Worm (Caenorhabditis elegans) whole organism, midembryonic: ENCODE results near the gene F07C4.11.

ENCODE experiments used
- T22C8.4 ChIP-seq: fragments of 200-800 bp; sonication (Bioruptor generic); IDR thresholded peaks from 2 replicates; pipeline ENCODE4 v1.3.6; 2022; ENCODE audit warnings: missing genetic modification characterization, missing compliant biosample characterization
- flt-1 ChIP-seq: fragments of 200-800 bp; sonication (Bioruptor generic); IDR thresholded peaks from 2 replicates; pipeline ENCODE4 v1.3.6; 2022; ENCODE audit warnings: missing genetic modification characterization, missing compliant biosample characterization
- klf-2 ChIP-seq: fragments of 200-800 bp; sonication (Bioruptor generic); conservative IDR thresholded peaks from 2 replicates; pipeline ENCODE4 v1.3.6; 2022; ENCODE audit warnings: missing genetic modification reagents, missing genetic modification characterization, missing compliant biosample characterization
- med-1 ChIP-seq: sonication (generic microtip); optimal IDR thresholded peaks from 2 replicates; lab custom pipeline; 2017; ENCODE audit warnings: missing genetic modification characterization, mild to moderate bottlenecking, missing compliant biosample characterization, antibody characterized with exemption, missing genetic modification reagents; ENCODE audit not compliant: insufficient read depth
- ref-1 ChIP-seq: fragments of 200-800 bp; sonication (Bioruptor generic); conservative IDR thresholded peaks from 2 replicates; pipeline ENCODE4 v1.3.6; 2022; ENCODE audit warnings: missing genetic modification reagents, missing genetic modification characterization, missing compliant biosample characterization
- tab-1 ChIP-seq: fragments of 200-800 bp; sonication (Bioruptor generic); IDR thresholded peaks from 2 replicates; pipeline ENCODE4 v1.3.6; 2022; ENCODE audit warnings: missing genetic modification characterization, missing compliant biosample characterization
- ztf-23 ChIP-seq: fragments of 200-800 bp; sonication (Bioruptor generic); IDR thresholded peaks from 2 replicates; pipeline ENCODE4 v1.3.6; 2022; ENCODE audit warnings: missing genetic modification reagents, missing genetic modification characterization, missing compliant biosample characterization
- ztf-29 ChIP-seq: fragments of 200-800 bp; sonication (Bioruptor generic); IDR thresholded peaks from 2 replicates; pipeline ENCODE4 v1.3.6; 2022; ENCODE audit warnings: missing genetic modification reagents, missing genetic modification characterization, missing compliant biosample characterization

DNA sequence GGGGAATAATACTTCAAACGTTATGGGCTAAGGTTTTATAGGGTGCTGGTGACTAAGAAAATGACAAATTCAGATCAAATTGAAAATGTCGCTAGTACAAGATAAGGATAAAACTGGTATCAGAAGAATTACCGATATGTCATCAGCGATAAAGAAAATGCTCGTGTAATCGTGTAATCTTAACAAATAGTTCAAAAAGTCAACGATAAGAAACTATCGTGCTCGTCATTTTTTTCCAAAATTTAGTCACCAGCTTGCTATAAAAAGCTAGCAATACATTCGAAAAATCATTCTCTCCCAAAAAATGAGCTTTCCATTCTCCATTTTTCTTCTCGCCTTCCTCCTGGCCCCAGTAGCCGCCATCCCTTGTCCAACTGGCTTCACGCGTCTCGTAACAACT lies 5.5 kb downstream of the F07C4.11 start, which contains the start of gene clec-45:
- TF ChIP-seq tab-1 (GFP tag; lab: Robert Waterston, UW) (no peak), flt-1 (GFP tag; lab: Robert Waterston, UW) (no peak), T22C8.4 (GFP tag; lab: Robert Waterston, UW) (no peak), klf-2 (GFP tag; lab: Robert Waterston, UW) (no peak), med-1 (no peak), ztf-23 (GFP tag; lab: Robert Waterston, UW) (no peak), ztf-29 (GFP tag; lab: Robert Waterston, UW) (no peak), ref-1 (GFP tag; lab: Robert Waterston, UW) (no peak)
